Fruit fly (Drosophila melanogaster): ENCODE data around the gene Prx2.

The Prx2 gene

DNA sequence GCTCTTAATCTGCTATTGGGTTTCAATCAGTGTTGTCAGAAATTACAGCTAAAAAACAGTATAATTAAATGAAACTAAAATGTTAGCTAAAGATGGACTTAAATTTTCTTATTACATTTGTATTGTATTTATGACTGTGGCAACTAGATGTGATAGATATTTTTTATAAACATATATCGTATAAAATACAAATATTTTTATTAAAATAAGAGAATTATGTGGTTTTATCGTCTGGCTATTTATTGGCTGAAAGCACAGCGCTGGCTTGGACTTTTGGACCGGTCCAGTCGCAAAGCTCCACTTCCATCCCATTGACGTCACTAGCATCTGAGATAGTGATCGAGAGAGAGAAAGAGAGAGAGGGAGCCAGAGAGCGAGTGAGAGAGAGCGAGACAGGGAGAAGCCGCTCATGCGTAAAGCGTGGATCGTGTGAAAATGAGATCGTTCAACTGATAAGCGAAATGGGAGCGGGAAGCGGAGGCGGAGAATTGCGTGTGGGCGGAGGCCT is 10.2 kb upstream of the Prx2 start (continued):
- peak; percentile 89 for TF ChIP-seq CG10669 (GFP tag; optimal IDR thresholded peaks at IDR 0.05)
- TF ChIP-seq CG8119 (GFP tag; IDR thresholded peaks at IDR 0.05): peak; percentile 79
- TF ChIP-seq Eip93F (GFP tag; optimal IDR thresholded peaks at IDR 0.05): peak; percentile 65
- peak; percentile 65 for TF ChIP-seq dac (GFP tag; optimal IDR thresholded peaks at IDR 0.05)
- peak; percentile 89 for TF ChIP-seq dsx (GFP tag; optimal IDR thresholded peaks at IDR 0.05; ENCODE audit: poor library complexity, severe bottlenecking)
- no peak for TF ChIP-seq Hr38 (GFP tag; optimal IDR thresholded peaks at IDR 0.05)
- TF ChIP-seq lz (GFP tag; optimal IDR thresholded peaks at IDR 0.05): peak; percentile 32
- TF ChIP-seq Sox102F (GFP tag; optimal IDR thresholded peaks at IDR 0.05): peak; percentile 65
- TF ChIP-seq Ets21C (GFP tag; optimal IDR thresholded peaks at IDR 0.05): no peak
- peak; percentile 41 for TF ChIP-seq CG8319 (GFP tag; optimal IDR thresholded peaks at IDR 0.05)
- TF ChIP-seq esn (GFP tag; optimal IDR thresholded peaks at IDR 0.05): peak; percentile 53
- peak; percentile 59 for TF ChIP-seq CG11762 (GFP tag; optimal IDR thresholded peaks at IDR 0.05; ENCODE audit: insufficient read depth)
- TF ChIP-seq CG1621 (tag; optimal IDR thresholded peaks at IDR 0.05): peak; percentile 80
- no peak for TF ChIP-seq Hr39 (GFP tag; optimal IDR thresholded peaks at IDR 0.05)
- TF ChIP-seq CG9139 (GFP tag; optimal IDR thresholded peaks at IDR 0.05): peak; percentile 98
- TF ChIP-seq eg (GFP tag; IDR thresholded peaks at IDR 0.05): peak; percentile 72
- TF ChIP-seq achi (GFP tag; optimal IDR thresholded peaks at IDR 0.05): peak; percentile 69
- no peak for TF ChIP-seq Sox15 (GFP tag; optimal IDR thresholded peaks at IDR 0.05)
- peak; percentile 54 for TF ChIP-seq CG4318 (GFP tag; optimal IDR thresholded peaks at IDR 0.05)
- TF ChIP-seq CG3032 (tag; optimal IDR thresholded peaks at IDR 0.05): peak; percentile 86
- TF ChIP-seq CG6854 (GFP tag; optimal IDR thresholded peaks at IDR 0.05): peak; percentile 98
- TF ChIP-seq pdm3 (GFP tag; optimal IDR thresholded peaks at IDR 0.05): peak; percentile 45
- peak; percentile 94 for TF ChIP-seq CG6808 (GFP tag; optimal IDR thresholded peaks at IDR 0.05)
- peak; percentile 32; the same call in 1 of the 2 replicates for TF ChIP-seq Gug (GFP tag; IDR thresholded peaks at IDR 0.05)
- TF ChIP-seq Smox (GFP tag; optimal IDR thresholded peaks at IDR 0.05): peak; percentile 26
- TF ChIP-seq Eip78C (GFP tag): peak; percentile 85
- peak; percentile 28 for TF ChIP-seq CG6792 (GFP tag; optimal IDR thresholded peaks at IDR 0.05)
- TF ChIP-seq svp (GFP tag): peak; percentile 83
- peak; percentile 76 for TF ChIP-seq CG7368 (GFP tag; optimal IDR thresholded peaks at IDR 0.05)
- peak; percentile 70 for TF ChIP-seq OdsH (GFP tag; optimal IDR thresholded peaks at IDR 0.05)
- TF ChIP-seq net (GFP tag; optimal IDR thresholded peaks at IDR 0.05): peak; percentile 81
- peak; percentile 64 for TF ChIP-seq CG34406 (GFP tag; optimal IDR thresholded peaks at IDR 0.05)
- peak; percentile 83 for TF ChIP-seq CG32006 (GFP tag; optimal IDR thresholded peaks at IDR 0.05)
- no peak for TF ChIP-seq fd85E (GFP tag; optimal IDR thresholded peaks at IDR 0.05)
- TF ChIP-seq CG11902 (GFP tag; optimal IDR thresholded peaks at IDR 0.05): no peak
- TF ChIP-seq CG6276 (GFP tag; optimal IDR thresholded peaks at IDR 0.05): peak; percentile 96

DNA sequence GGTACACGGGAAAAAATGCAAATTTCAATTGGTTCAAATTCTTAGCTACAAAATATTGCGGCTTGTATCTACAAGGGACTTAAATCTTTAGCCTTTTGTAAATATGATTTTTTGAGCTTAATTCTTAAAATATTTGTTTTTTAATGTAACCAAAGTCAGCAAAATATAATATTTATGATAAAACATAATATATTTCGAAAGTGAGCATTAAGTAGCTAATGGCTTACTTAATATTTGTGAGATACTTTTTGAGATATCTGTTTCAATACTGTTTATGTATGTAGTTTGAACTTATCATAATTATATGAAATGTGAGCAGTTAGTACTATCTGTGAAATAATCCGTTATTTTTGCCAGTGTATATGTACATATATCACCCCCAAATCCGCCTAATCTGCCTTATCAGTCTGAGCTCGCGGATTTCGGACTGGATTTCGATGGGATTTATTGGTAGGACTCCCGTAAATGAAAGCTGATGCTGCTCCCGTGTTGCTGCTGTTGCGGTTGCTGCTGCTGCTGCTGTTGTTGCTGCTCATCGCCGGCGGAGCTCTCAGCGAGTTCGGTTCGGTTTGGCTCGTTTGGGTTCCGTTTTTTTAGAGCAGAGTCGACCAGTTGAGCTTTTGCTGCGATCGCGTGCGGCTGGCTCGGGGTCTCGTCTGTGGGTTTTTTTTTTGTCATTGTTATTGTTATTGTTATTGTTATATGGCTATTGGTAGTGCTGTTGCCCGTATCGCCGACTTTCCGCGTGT is 8.8 kb upstream of the Prx2 start:
- 0 out of 3 replicates have a peak, but pooled peaks have one; percentile 28 for TF ChIP-seq CG6163 (GFP tag; IDR thresholded peaks at IDR 0.05)
- TF ChIP-seq Hr4 (GFP tag; optimal IDR thresholded peaks at IDR 0.05): peak; percentile 11
- TF ChIP-seq net (GFP tag; optimal IDR thresholded peaks at IDR 0.05): no peak
- no peak for TF ChIP-seq topi (GFP tag; optimal IDR thresholded peaks at IDR 0.05)
- TF ChIP-seq fd85E (GFP tag; optimal IDR thresholded peaks at IDR 0.05): no peak
- TF ChIP-seq CG34406 (GFP tag; optimal IDR thresholded peaks at IDR 0.05): peak; percentile 14
- peak; percentile 9 for TF ChIP-seq Smox (GFP tag; optimal IDR thresholded peaks at IDR 0.05)
- TF ChIP-seq eg (GFP tag; IDR thresholded peaks at IDR 0.05): peak; percentile 18; the same call in 1 of the 3 replicates
- TF ChIP-seq Met (GFP tag; optimal IDR thresholded peaks at IDR 0.05): peak; percentile 0
- TF ChIP-seq CG10631 (GFP tag; optimal IDR thresholded peaks at IDR 0.05): peak; percentile 2
- TF ChIP-seq esn (GFP tag; optimal IDR thresholded peaks at IDR 0.05): peak; percentile 24
- TF ChIP-seq Sox102F (GFP tag; optimal IDR thresholded peaks at IDR 0.05): no peak
- no peak for TF ChIP-seq Hr38 (GFP tag; optimal IDR thresholded peaks at IDR 0.05)
- peak; percentile 58 for TF ChIP-seq svp (GFP tag)
- no peak for TF ChIP-seq pdm3 (GFP tag; optimal IDR thresholded peaks at IDR 0.05)
- TF ChIP-seq CG8632 (GFP tag; optimal IDR thresholded peaks at IDR 0.05): peak; percentile 17
- TF ChIP-seq achi (GFP tag; optimal IDR thresholded peaks at IDR 0.05): peak; percentile 1
- TF ChIP-seq Eip78C (GFP tag): peak; percentile 82
- TF ChIP-seq OdsH (GFP tag; optimal IDR thresholded peaks at IDR 0.05): peak; percentile 16
- peak; percentile 53 for TF ChIP-seq CG32006 (GFP tag; optimal IDR thresholded peaks at IDR 0.05)
